Fruit fly (Drosophila melanogaster) whole organism, embryonic: ENCODE data around the gene CG13449.

ENCODE experiments used
- Atf-2 ChIP-seq: fragments of 200-800 bp; sonication (Bioruptor generic); optimal IDR thresholded peaks from 2 replicates; lab custom pipeline; 2016; ENCODE audit warnings: missing biosample characterization, missing genetic modification characterization
- Awh ChIP-seq: fragments of 200-800 bp; sonication (Bioruptor generic); IDR thresholded peaks from 2 replicates; pipeline ENCODE4, ENCODE4 v1.3.6; 2022; ENCODE audit warnings: missing biosample characterization, missing genetic modification characterization
- C15 ChIP-seq: fragments of 200-800 bp; sonication (Bioruptor generic); IDR thresholded peaks from 3 replicates; pipeline ENCODE4 v1.3.6; 2022; ENCODE audit warnings: missing biosample characterization, missing genetic modification characterization
- CG10147 ChIP-seq: fragments of 200-800 bp; sonication (Bioruptor generic); optimal IDR thresholded peaks from 2 replicates; lab custom pipeline; 2019; ENCODE audit warnings: missing biosample characterization, mild to moderate bottlenecking, missing genetic modification characterization, moderate library complexity
- CG11093 ChIP-seq: fragments of 200-800 bp; sonication (Bioruptor generic); IDR thresholded peaks from 3 replicates; pipeline ENCODE4 v1.3.6; 2022; ENCODE audit warnings: missing biosample characterization, missing genetic modification characterization
- CG11456 ChIP-seq: fragments of 200-800 bp; sonication (Bioruptor generic); IDR thresholded peaks from 3 replicates; pipeline ENCODE4 v1.3.6; 2022; ENCODE audit warnings: missing biosample characterization, missing genetic modification characterization
- CG11723 ChIP-seq: fragments of 200-800 bp; sonication (Bioruptor generic); optimal IDR thresholded peaks from 2 replicates; lab custom pipeline; 2017; ENCODE audit warnings: missing biosample characterization, mild to moderate bottlenecking, missing genetic modification characterization
- CG12236 ChIP-seq: fragments of 200-800 bp; sonication (Bioruptor generic); optimal IDR thresholded peaks from 2 replicates; lab custom pipeline; 2016; ENCODE audit warnings: missing biosample characterization, missing genetic modification characterization
- CG15514 ChIP-seq: fragments of 200-800 bp; sonication (Bioruptor generic); optimal IDR thresholded peaks from 3 replicates; lab custom pipeline; 2017; ENCODE audit warnings: missing biosample characterization, missing genetic modification characterization, mild to moderate bottlenecking, moderate library complexity, missing genetic modification reagents
- CG16813 ChIP-seq: fragments of 200-800 bp; sonication (Bioruptor generic); IDR thresholded peaks from 3 replicates; pipeline ENCODE4 v1.3.6; 2022; ENCODE audit warnings: missing biosample characterization, missing genetic modification characterization; ENCODE audit not compliant: partially characterized antibody
- CG17361 ChIP-seq: fragments of 200-800 bp; sonication (Bioruptor generic); IDR thresholded peaks from 3 replicates; pipeline ENCODE4 v1.3.6; 2022; ENCODE audit warnings: missing biosample characterization, missing genetic modification characterization
- CG30403 ChIP-seq: fragments of 200-800 bp; sonication (Bioruptor generic); optimal IDR thresholded peaks from 3 replicates; lab custom pipeline; 2016; ENCODE audit warnings: missing biosample characterization, missing genetic modification characterization
- CG34224 ChIP-seq: fragments of 200-800 bp; sonication (Bioruptor generic); IDR thresholded peaks from 3 replicates; pipeline ENCODE4 v1.3.6; 2022; ENCODE audit warnings: missing biosample characterization, missing genetic modification characterization; ENCODE audit not compliant: partially characterized antibody
- CG34422 ChIP-seq: fragments of 200-800 bp; sonication (Bioruptor generic); IDR thresholded peaks from 3 replicates; pipeline ENCODE4 v1.3.6; 2022; ENCODE audit warnings: missing biosample characterization, missing genetic modification characterization
- CG4617 ChIP-seq: fragments of 200-800 bp; sonication (Bioruptor generic); optimal IDR thresholded peaks from 3 replicates; lab custom pipeline; 2016; ENCODE audit warnings: missing biosample characterization, missing genetic modification characterization, borderline replicate concordance
- CG6272 ChIP-seq: fragments of 200-800 bp; sonication (Bioruptor generic); IDR thresholded peaks from 2 replicates; pipeline ENCODE4 v1.3.6; 2022; ENCODE audit warnings: missing biosample characterization, missing genetic modification characterization
- CG6765 ChIP-seq: fragments of 200-800 bp; sonication (Bioruptor generic); optimal IDR thresholded peaks from 3 replicates; lab custom pipeline; 2017; ENCODE audit warnings: missing biosample characterization, mild to moderate bottlenecking, missing genetic modification characterization
- CG7963 ChIP-seq: fragments of 200-800 bp; sonication (Bioruptor generic); IDR thresholded peaks from 3 replicates; pipeline ENCODE4 v1.3.6; 2022; ENCODE audit warnings: missing biosample characterization, missing genetic modification characterization; ENCODE audit not compliant: partially characterized antibody
- CG8924 ChIP-seq: fragments of 200-800 bp; optimal IDR thresholded peaks from 3 replicates; lab custom pipeline; 2019; ENCODE audit warnings: missing biosample characterization, mild to moderate bottlenecking, missing genetic modification characterization, moderate library complexity
- CG9215 ChIP-seq: fragments of 200-800 bp; sonication (Bioruptor generic); IDR thresholded peaks from 2 replicates; pipeline ENCODE4 v1.3.6; 2022; ENCODE audit warnings: missing biosample characterization, missing genetic modification characterization
- Camta ChIP-seq: fragments of 200-800 bp; sonication (Bioruptor generic); optimal IDR thresholded peaks from 2 replicates; lab custom pipeline; 2016; ENCODE audit warnings: missing biosample characterization, missing genetic modification characterization
- CoRest ChIP-seq: fragments of 200-800 bp; sonication (Bioruptor generic); optimal IDR thresholded peaks from 3 replicates; lab custom pipeline; 2018; ENCODE audit warnings: missing biosample characterization, mild to moderate bottlenecking, missing genetic modification characterization, moderate library complexity
- D ChIP-seq, 2 experiments: fragments of 200-800 bp in 1 of 2; fragments of >200 bp in 1 of 2; sonication (Bioruptor generic) in 1 of 2; optimal IDR thresholded peaks; 2 replicates in 1 of 2; 3 replicates in 1 of 2; lab custom pipeline; 2017; ENCODE audit warnings: mild to moderate bottlenecking in 1 of 2, missing biosample characterization in 1 of 2, missing genetic modification characterization in 1 of 2, missing genetic modification reagents in 1 of 2
- ERR ChIP-seq: fragments of 200-800 bp; sonication (Bioruptor generic); optimal IDR thresholded peaks from 2 replicates; lab custom pipeline; 2016; ENCODE audit warnings: missing biosample characterization, missing genetic modification characterization
- Ets65A ChIP-seq: fragments of 200-800 bp; sonication (Bioruptor generic); peaks from one replicate; lab custom pipeline; 2016; ENCODE audit warnings: missing biosample characterization, missing genetic modification characterization
- Ets97D ChIP-seq: fragments of 200-800 bp; sonication (Bioruptor generic); optimal IDR thresholded peaks from 3 replicates; lab custom pipeline; 2016; ENCODE audit warnings: missing biosample characterization, missing genetic modification characterization
- Hr39 ChIP-seq: fragments of >200 bp; optimal IDR thresholded peaks from 2 replicates; lab custom pipeline; 2017
- Lpt ChIP-seq: fragments of >200 bp; optimal IDR thresholded peaks from 2 replicates; lab custom pipeline; 2018; ENCODE audit warnings: missing biosample characterization, missing genetic modification characterization
- Meics ChIP-seq: fragments of 200-800 bp; sonication (Bioruptor generic); optimal IDR thresholded peaks from 2 replicates; lab custom pipeline; 2017; ENCODE audit warnings: missing biosample characterization, mild to moderate bottlenecking, missing genetic modification characterization
- NC2β ChIP-seq: fragments of 200-800 bp; sonication (Bioruptor generic); optimal IDR thresholded peaks from 2 replicates; lab custom pipeline; 2016; ENCODE audit warnings: missing biosample characterization, missing genetic modification characterization
- NFAT ChIP-seq: fragments of 200-800 bp; sonication (Bioruptor generic); IDR thresholded peaks from 2 replicates; pipeline ENCODE4 v1.3.6; 2022; ENCODE audit warnings: missing biosample characterization, missing genetic modification characterization
- Neu2 ChIP-seq: fragments of 200-800 bp; sonication (Bioruptor generic); optimal IDR thresholded peaks from 3 replicates; lab custom pipeline; 2016; ENCODE audit warnings: missing biosample characterization, missing genetic modification characterization, borderline replicate concordance
- Nf-YC ChIP-seq: fragments of 200-800 bp; optimal IDR thresholded peaks from 3 replicates; lab custom pipeline; 2019; ENCODE audit warnings: missing biosample characterization, mild to moderate bottlenecking, missing genetic modification characterization, moderate library complexity
- Rfx ChIP-seq: fragments of 200-800 bp; sonication (Bioruptor generic); IDR thresholded peaks from 2 replicates; pipeline ENCODE4 v1.3.6; 2022; ENCODE audit warnings: missing biosample characterization, missing genetic modification characterization
- br ChIP-seq: fragments of >200 bp; optimal IDR thresholded peaks from 2 replicates; lab custom pipeline; 2017
- cas ChIP-seq: fragments of 200-800 bp; sonication (Bioruptor generic); IDR thresholded peaks from 2 replicates; pipeline ENCODE4 v1.3.6; 2022; ENCODE audit warnings: missing biosample characterization, missing genetic modification characterization
- en ChIP-seq: fragments of 200-800 bp; sonication (Bioruptor generic); optimal IDR thresholded peaks from 2 replicates; lab custom pipeline; 2016; ENCODE audit warnings: missing biosample characterization, missing genetic modification characterization
- eyg ChIP-seq: fragments of 200-800 bp; sonication (Bioruptor generic); optimal IDR thresholded peaks from 3 replicates; lab custom pipeline; 2016; ENCODE audit warnings: missing biosample characterization, missing genetic modification characterization
- gem ChIP-seq: fragments of 200-800 bp; sonication (Bioruptor generic); optimal IDR thresholded peaks from 2 replicates; lab custom pipeline; 2019; ENCODE audit warnings: missing biosample characterization, mild to moderate bottlenecking, missing genetic modification characterization, moderate library complexity
- lmd ChIP-seq: fragments of 200-800 bp; sonication (Bioruptor generic); IDR thresholded peaks from 2 replicates; pipeline ENCODE4 v1.3.6; 2022; ENCODE audit warnings: missing biosample characterization, missing genetic modification characterization
- lov ChIP-seq, 2 experiments: fragments of 200-800 bp in 1 of 2; fragments of >200 bp in 1 of 2; sonication (Bioruptor generic) in 1 of 2; IDR thresholded peaks in 1 of 2; optimal IDR thresholded peaks in 1 of 2; 2 replicates in 1 of 2; 3 replicates in 1 of 2; pipeline versions ENCODE4 v1.3.6 to Lab custom; 2017 to 2022; ENCODE audit warnings: missing biosample characterization in 1 of 2, missing genetic modification characterization in 1 of 2
- nau ChIP-seq: fragments of 200-800 bp; sonication (Bioruptor generic); optimal IDR thresholded peaks from 3 replicates; lab custom pipeline; 2017; ENCODE audit warnings: missing biosample characterization, mild to moderate bottlenecking, missing genetic modification characterization, missing genetic modification reagents
- ranshi ChIP-seq: fragments of 200-800 bp; sonication (Bioruptor generic); IDR thresholded peaks from 2 replicates; pipeline ENCODE4 v1.3.6; 2022; ENCODE audit warnings: missing biosample characterization, missing genetic modification characterization
- seq ChIP-seq: fragments of 200-800 bp; sonication (Bioruptor generic); IDR thresholded peaks from 2 replicates; pipeline ENCODE4 v1.3.6; 2022; ENCODE audit warnings: missing biosample characterization, missing genetic modification characterization
- sna ChIP-seq: fragments of 200-800 bp; sonication (Bioruptor generic); IDR thresholded peaks from 2 replicates; pipeline ENCODE4 v1.3.6; 2022; ENCODE audit warnings: missing biosample characterization, missing genetic modification characterization; ENCODE audit not compliant: partially characterized antibody
- tna ChIP-seq: fragments of 200-800 bp; sonication (Bioruptor generic); IDR thresholded peaks from 2 replicates; pipeline ENCODE4 v1.3.6; 2022; ENCODE audit warnings: missing biosample characterization, missing genetic modification characterization; ENCODE audit not compliant: partially characterized antibody
- trem ChIP-seq: fragments of 200-800 bp; optimal IDR thresholded peaks from 3 replicates; lab custom pipeline; 2019; ENCODE audit warnings: missing biosample characterization, mild to moderate bottlenecking, missing genetic modification characterization, moderate library complexity
- vnd ChIP-seq: fragments of 200-800 bp; sonication (Bioruptor generic); IDR thresholded peaks from 3 replicates; pipeline ENCODE4 v1.3.6; 2022; ENCODE audit warnings: missing biosample characterization, missing genetic modification characterization; ENCODE audit not compliant: partially characterized antibody

Gene CG13449

DNA sequence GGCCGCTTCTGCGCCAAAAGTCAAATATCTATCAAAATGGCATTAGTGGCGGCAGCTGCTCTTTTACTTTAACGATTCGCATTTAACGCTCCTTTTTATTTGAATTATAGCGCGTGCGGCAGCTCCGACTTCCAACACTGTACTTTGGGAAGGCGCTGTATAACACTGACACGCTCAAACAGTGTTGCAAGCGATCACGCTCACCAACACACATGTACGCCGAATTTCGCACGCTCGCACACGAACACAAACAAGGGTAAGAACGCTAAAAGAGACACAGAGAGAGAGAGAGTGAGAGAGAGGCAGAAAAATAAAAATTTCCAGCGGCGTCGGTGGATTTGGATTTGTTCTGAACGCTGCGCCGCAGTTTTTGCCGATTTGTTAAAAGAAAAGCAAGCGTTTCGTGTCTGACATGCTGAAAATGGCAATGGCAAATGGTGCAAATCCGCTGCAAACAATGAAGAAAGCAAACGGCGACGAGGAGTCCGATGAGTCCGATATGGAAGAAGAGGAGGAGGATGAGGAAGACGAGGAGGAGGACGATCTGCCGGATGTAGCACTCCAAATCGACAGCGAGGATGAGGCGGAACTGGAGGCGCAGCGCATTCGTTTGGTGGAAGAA lies 7.1 kb upstream of the CG13449 start, which contains the start of gene Phs (continued):
- TF ChIP-seq CG11093 (GFP tag; lab: Robert Waterston, UW) (no peak), CG15514 (GFP tag; lab: Kevin White, UChicago) (peak; percentile 75), Neu2 (GFP tag; lab: Kevin White, UChicago) (peak; percentile 0), CG16813 (GFP tag; lab: Robert Waterston, UW) (peak; percentile 55; the same call in 2 of the 3 replicates), NC2β (GFP tag; lab: Kevin White, UChicago) (peak; percentile 86), seq (GFP tag; lab: Robert Waterston, UW) (peak; percentile 78), CG6765 (GFP tag; lab: Kevin White, UChicago) (peak; percentile 45), CoRest (tag; lab: Kevin White, UChicago) (peak; percentile 57), CG9215 (GFP tag; lab: Robert Waterston, UW) (peak; percentile 74), CG34422 (GFP tag; lab: Robert Waterston, UW) (peak; percentile 74; the same call in 1 of the 3 replicates), CG11723 (GFP tag; lab: Kevin White, UChicago) (peak; percentile 64), CG34224 (GFP tag; lab: Robert Waterston, UW) (0 out of 3 replicates have a peak, but pooled peaks have one; percentile 20), sna (GFP tag; lab: Robert Waterston, UW) (peak; percentile 14; the same call in 1 of the 2 replicates), CG4617 (GFP tag; lab: Kevin White, UChicago) (peak; percentile 70), Rfx (peak; percentile 94), tna (GFP tag; lab: Robert Waterston, UW) (no peak), trem (tag; lab: Kevin White, UChicago) (peak; percentile 66), br (lab: Kevin White, UChicago) (no peak), en (peak; percentile 65), CG12236 (GFP tag; lab: Kevin White, UChicago) (peak; percentile 56), lmd (GFP tag; lab: Robert Waterston, UW) (peak; percentile 66), C15 (GFP tag; lab: Robert Waterston, UW) (peak; percentile 51; the same call in 1 of the 3 replicates), CG10147 (GFP tag; lab: Kevin White, UChicago) (no peak), CG6272 (peak; percentile 54; the same call in 1 of the 2 replicates), D (optimal IDR thresholded peaks at IDR 0.05; lab: Kevin White, UChicago) (peak; percentile 28), D (GFP tag; optimal IDR thresholded peaks at IDR 0.05; lab: Kevin White, UChicago) (peak; percentile 67), lov (optimal IDR thresholded peaks at IDR 0.05; lab: Kevin White, UChicago) (no peak), lov (GFP tag; IDR thresholded peaks at IDR 0.05; lab: Robert Waterston, UW) (peak; percentile 78; the same call in 1 of the 3 replicates), CG8924 (tag; lab: Kevin White, UChicago) (peak; percentile 38), ranshi (GFP tag; lab: Robert Waterston, UW) (peak; percentile 82), CG7963 (no peak), cas (peak; percentile 64; the same call in 1 of the 2 replicates), Meics (peak; percentile 64), vnd (GFP tag; lab: Robert Waterston, UW) (no peak), eyg (peak; percentile 80), ERR (GFP tag; lab: Kevin White, UChicago) (peak; percentile 92), CG30403 (GFP tag; lab: Kevin White, UChicago) (peak; percentile 78), NFAT (peak; percentile 96), Awh (GFP tag; lab: Robert Waterston, UW) (peak; percentile 62; the same call in 1 of the 2 replicates), Atf-2 (GFP tag; lab: Kevin White, UChicago) (peak; percentile 73), Lpt (GFP tag; lab: Kevin White, UChicago) (no peak), nau (peak; percentile 71), Hr39 (peak; percentile 72), CG17361 (GFP tag; lab: Robert Waterston, UW) (peak; percentile 50; the same call in 1 of the 3 replicates), gem (peak; percentile 29), CG11456 (peak; percentile 90), Camta (GFP tag; lab: Kevin White, UChicago) (peak; percentile 78), Ets97D (peak; percentile 89), Ets65A (peak; percentile 99), Nf-YC (tag; lab: Kevin White, UChicago) (peak; percentile 46)
